Fruit fly (Drosophila melanogaster) whole organism, embryonic: ENCODE measurements around the gene mRpS9.
A peak's percentile ranks its signal among the peaks of the same experiment; 100 is the strongest.

ENCODE experiments used
- Abd-B ChIP-seq: fragments of 200-800 bp; sonication (Bioruptor generic); optimal IDR thresholded peaks from 2 replicates; lab custom pipeline; 2018; ENCODE audit warnings: missing biosample characterization, mild to moderate bottlenecking, missing genetic modification characterization, moderate library complexity
- Ada2b ChIP-seq: fragments of 200-800 bp; sonication (Bioruptor generic); IDR thresholded peaks from 2 replicates; pipeline ENCODE4 v1.3.6; 2022; ENCODE audit warnings: missing biosample characterization, missing genetic modification characterization
- CG10431 ChIP-seq: fragments of 200-800 bp; sonication (Bioruptor generic); optimal IDR thresholded peaks from 3 replicates; lab custom pipeline; 2018; ENCODE audit warnings: missing biosample characterization, mild to moderate bottlenecking, missing genetic modification characterization
- CG10979 ChIP-seq: fragments of 200-800 bp; sonication (Bioruptor generic); optimal IDR thresholded peaks from 2 replicates; lab custom pipeline; 2018; ENCODE audit warnings: missing biosample characterization, mild to moderate bottlenecking, missing genetic modification characterization, moderate library complexity
- CG11398 ChIP-seq: fragments of 200-800 bp; sonication (Bioruptor generic); optimal IDR thresholded peaks from 2 replicates; lab custom pipeline; 2016; ENCODE audit warnings: missing biosample characterization, missing genetic modification characterization
- CG11456 ChIP-seq: fragments of 200-800 bp; sonication (Bioruptor generic); IDR thresholded peaks from 3 replicates; pipeline ENCODE4 v1.3.6; 2022; ENCODE audit warnings: missing biosample characterization, missing genetic modification characterization
- CG11560 ChIP-seq: fragments of 200-800 bp; sonication (Bioruptor generic); IDR thresholded peaks from 3 replicates; pipeline ENCODE4 v1.3.6; 2022; ENCODE audit warnings: missing biosample characterization, missing genetic modification characterization
- CG11696 ChIP-seq: fragments of 200-800 bp; sonication (Bioruptor generic); IDR thresholded peaks from 2 replicates; pipeline ENCODE4 v1.3.6; 2022; ENCODE audit warnings: missing biosample characterization, missing genetic modification characterization
- CG13775 ChIP-seq: fragments of 200-800 bp; sonication (Bioruptor generic); optimal IDR thresholded peaks from 3 replicates; lab custom pipeline; 2017; ENCODE audit warnings: missing biosample characterization, mild to moderate bottlenecking, missing genetic modification characterization
- CG14710 ChIP-seq: fragments of 200-800 bp; sonication (Bioruptor generic); optimal IDR thresholded peaks from 3 replicates; lab custom pipeline; 2019; ENCODE audit warnings: missing biosample characterization, mild to moderate bottlenecking, missing genetic modification characterization, moderate library complexity
- CG17328 ChIP-seq: fragments of 200-800 bp; sonication (Bioruptor generic); IDR thresholded peaks from 2 replicates; pipeline ENCODE4 v1.3.6; 2022; ENCODE audit warnings: missing biosample characterization, missing genetic modification characterization
- CG17361 ChIP-seq: fragments of 200-800 bp; sonication (Bioruptor generic); IDR thresholded peaks from 3 replicates; pipeline ENCODE4 v1.3.6; 2022; ENCODE audit warnings: missing biosample characterization, missing genetic modification characterization
- CG2129 ChIP-seq: fragments of 200-800 bp; sonication (Bioruptor generic); IDR thresholded peaks from 2 replicates; pipeline ENCODE4 v1.3.6; 2022; ENCODE audit warnings: missing biosample characterization, missing genetic modification characterization; ENCODE audit not compliant: partially characterized antibody
- CG2202 ChIP-seq: fragments of 200-800 bp; sonication (Bioruptor generic); optimal IDR thresholded peaks from 2 replicates; lab custom pipeline; 2018; ENCODE audit warnings: missing biosample characterization, mild to moderate bottlenecking, missing genetic modification characterization
- CG30020 ChIP-seq: fragments of 200-800 bp; optimal IDR thresholded peaks from 2 replicates; lab custom pipeline; 2019; ENCODE audit warnings: missing biosample characterization, mild to moderate bottlenecking, missing genetic modification characterization, moderate library complexity
- CG32532 ChIP-seq: fragments of 200-800 bp; sonication (Bioruptor generic); IDR thresholded peaks from 2 replicates; pipeline ENCODE4 v1.3.6; 2022; ENCODE audit warnings: missing biosample characterization, missing genetic modification characterization
- CG32772 ChIP-seq: fragments of 200-800 bp; sonication (Bioruptor generic); IDR thresholded peaks from 2 replicates; pipeline ENCODE4 v1.3.6; 2022; ENCODE audit warnings: missing biosample characterization, missing genetic modification characterization
- CG33557 ChIP-seq: fragments of 200-800 bp; sonication (Bioruptor generic); optimal IDR thresholded peaks from 2 replicates; lab custom pipeline; 2019; ENCODE audit warnings: missing biosample characterization, mild to moderate bottlenecking, missing genetic modification characterization, moderate library complexity
- CG4282 ChIP-seq: fragments of 200-800 bp; sonication (Bioruptor generic); optimal IDR thresholded peaks from 2 replicates; lab custom pipeline; 2016; ENCODE audit warnings: missing biosample characterization, missing genetic modification characterization
- CG6272 ChIP-seq: fragments of 200-800 bp; sonication (Bioruptor generic); IDR thresholded peaks from 2 replicates; pipeline ENCODE4 v1.3.6; 2022; ENCODE audit warnings: missing biosample characterization, missing genetic modification characterization
- CG7271 ChIP-seq: fragments of 200-800 bp; sonication (Bioruptor generic); optimal IDR thresholded peaks from 2 replicates; lab custom pipeline; 2018; ENCODE audit warnings: missing biosample characterization, mild to moderate bottlenecking, missing genetic modification characterization, moderate library complexity
- CG7556 ChIP-seq: fragments of 200-800 bp; sonication (Bioruptor generic); optimal IDR thresholded peaks from 2 replicates; lab custom pipeline; 2017; ENCODE audit warnings: missing biosample characterization, mild to moderate bottlenecking, missing genetic modification characterization
- CG8478 ChIP-seq: fragments of >200 bp; optimal IDR thresholded peaks from 2 replicates; lab custom pipeline; 2018
- Dip2 ChIP-seq: fragments of 200-800 bp; sonication (Bioruptor generic); IDR thresholded peaks from 2 replicates; pipeline ENCODE4 v1.3.6; 2022; ENCODE audit warnings: missing biosample characterization, missing genetic modification characterization
- Doc2 ChIP-seq: fragments of 200-800 bp; sonication (Bioruptor generic); IDR thresholded peaks from 2 replicates; pipeline ENCODE4 v1.3.6; 2022; ENCODE audit warnings: missing biosample characterization, missing genetic modification characterization
- Ets65A ChIP-seq: fragments of 200-800 bp; sonication (Bioruptor generic); peaks from one replicate; lab custom pipeline; 2016; ENCODE audit warnings: missing biosample characterization, missing genetic modification characterization
- Hr39 ChIP-seq: fragments of >200 bp; optimal IDR thresholded peaks from 2 replicates; lab custom pipeline; 2017
- Hr78 ChIP-seq, 2 experiments: fragments of 200-800 bp in 1 of 2; fragments of >200 bp in 1 of 2; sonication (Bioruptor generic) in 1 of 2; optimal IDR thresholded peaks; 2 replicates each; lab custom pipeline; 2017 to 2019; ENCODE audit warnings: missing biosample characterization in 2 of 2, missing genetic modification characterization in 2 of 2, mild to moderate bottlenecking in 1 of 2, moderate library complexity in 1 of 2
- Med ChIP-seq: fragments of 200-800 bp; sonication (Bioruptor generic); peaks from one replicate; lab custom pipeline; 2016; ENCODE audit warnings: missing biosample characterization, missing genetic modification characterization, mild to moderate bottlenecking, inconsistent platforms, moderate library complexity
- Pdp1 ChIP-seq, 2 experiments: fragments of 200-800 bp; sonication (Bioruptor generic); optimal IDR thresholded peaks; 3 replicates each; lab custom pipeline; 2016; ENCODE audit warnings: missing biosample characterization in 2 of 2, missing genetic modification characterization in 2 of 2, mild to moderate bottlenecking in 1 of 2, moderate library complexity in 1 of 2
- Taf1 ChIP-seq: fragments of 200-800 bp; sonication (Bioruptor generic); IDR thresholded peaks from 2 replicates; pipeline ENCODE4 v1.3.6; 2022; ENCODE audit warnings: missing biosample characterization, missing genetic modification characterization
- Vsx1 ChIP-seq: fragments of 200-800 bp; sonication (Bioruptor generic); optimal IDR thresholded peaks from 2 replicates; lab custom pipeline; 2017; ENCODE audit warnings: missing biosample characterization, mild to moderate bottlenecking, missing genetic modification characterization, missing genetic modification reagents
- chinmo ChIP-seq: fragments of 200-800 bp; sonication (Bioruptor generic); IDR thresholded peaks from 4 replicates; pipeline ENCODE4 v1.3.6; 2022; ENCODE audit warnings: missing biosample characterization, missing genetic modification characterization; ENCODE audit not compliant: partially characterized antibody
- croc ChIP-seq: fragments of 200-800 bp; sonication (Bioruptor generic); conservative IDR thresholded peaks from 3 replicates; pipeline ENCODE4 v1.3.6; 2022; ENCODE audit warnings: missing biosample characterization, missing genetic modification characterization
- dm ChIP-seq: fragments of 200-800 bp; sonication (Bioruptor generic); optimal IDR thresholded peaks from 3 replicates; lab custom pipeline; 2016; ENCODE audit warnings: missing biosample characterization, missing genetic modification characterization
- gcm ChIP-seq: fragments of 200-800 bp; sonication (Bioruptor generic); optimal IDR thresholded peaks from 2 replicates; lab custom pipeline; 2019; ENCODE audit warnings: missing biosample characterization, mild to moderate bottlenecking, missing genetic modification characterization, moderate library complexity
- inv ChIP-seq: fragments of 200-800 bp; sonication (Bioruptor generic); IDR thresholded peaks from 2 replicates; pipeline ENCODE4 v1.3.6; 2022; ENCODE audit warnings: missing biosample characterization, missing genetic modification characterization; ENCODE audit not compliant: partially characterized antibody
- jumu ChIP-seq: fragments of 200-800 bp; sonication (Bioruptor generic); optimal IDR thresholded peaks from 3 replicates; lab custom pipeline; 2016; ENCODE audit warnings: missing biosample characterization, missing genetic modification characterization
- kni ChIP-seq: fragments of 200-800 bp; sonication (Bioruptor generic); optimal IDR thresholded peaks from 3 replicates; lab custom pipeline; 2017; ENCODE audit warnings: mild to moderate bottlenecking, missing biosample characterization, missing genetic modification reagents, missing genetic modification characterization
- oc ChIP-seq: fragments of 200-800 bp; sonication (Bioruptor generic); optimal IDR thresholded peaks from 2 replicates; lab custom pipeline; 2018; ENCODE audit warnings: missing biosample characterization, mild to moderate bottlenecking, missing genetic modification characterization, moderate library complexity
- pho ChIP-seq: fragments of 200-800 bp; sonication (Bioruptor generic); optimal IDR thresholded peaks from 2 replicates; lab custom pipeline; 2016; ENCODE audit warnings: missing biosample characterization, missing genetic modification characterization
- pnt ChIP-seq: fragments of 200-800 bp; sonication (Bioruptor generic); optimal IDR thresholded peaks from 3 replicates; lab custom pipeline; 2016; ENCODE audit warnings: missing biosample characterization, missing genetic modification characterization
- psq ChIP-seq: fragments of 200-800 bp; sonication (Bioruptor generic); optimal IDR thresholded peaks from 2 replicates; lab custom pipeline; 2017; ENCODE audit warnings: missing biosample characterization, missing genetic modification characterization
- ranshi ChIP-seq: fragments of 200-800 bp; sonication (Bioruptor generic); IDR thresholded peaks from 2 replicates; pipeline ENCODE4 v1.3.6; 2022; ENCODE audit warnings: missing biosample characterization, missing genetic modification characterization
- run ChIP-seq: fragments of 200-800 bp; sonication (Bioruptor generic); optimal IDR thresholded peaks from 3 replicates; lab custom pipeline; 2018; ENCODE audit warnings: missing biosample characterization, mild to moderate bottlenecking, missing genetic modification characterization
- stwl ChIP-seq: fragments of 200-800 bp; sonication (Bioruptor generic); optimal IDR thresholded peaks from 3 replicates; lab custom pipeline; 2018; ENCODE audit warnings: missing biosample characterization, mild to moderate bottlenecking, missing genetic modification characterization, moderate library complexity
- trem ChIP-seq: fragments of 200-800 bp; optimal IDR thresholded peaks from 3 replicates; lab custom pipeline; 2019; ENCODE audit warnings: missing biosample characterization, mild to moderate bottlenecking, missing genetic modification characterization, moderate library complexity
- wdn ChIP-seq: fragments of 200-800 bp; sonication (Bioruptor generic); IDR thresholded peaks from 2 replicates; pipeline ENCODE4 v1.3.6; 2022; ENCODE audit warnings: missing biosample characterization, missing genetic modification characterization
- wek ChIP-seq: fragments of 200-800 bp; sonication (Bioruptor generic); optimal IDR thresholded peaks from 3 replicates; lab custom pipeline; 2018; ENCODE audit warnings: missing biosample characterization, mild to moderate bottlenecking, missing genetic modification characterization, moderate library complexity

Gene mRpS9

DNA sequence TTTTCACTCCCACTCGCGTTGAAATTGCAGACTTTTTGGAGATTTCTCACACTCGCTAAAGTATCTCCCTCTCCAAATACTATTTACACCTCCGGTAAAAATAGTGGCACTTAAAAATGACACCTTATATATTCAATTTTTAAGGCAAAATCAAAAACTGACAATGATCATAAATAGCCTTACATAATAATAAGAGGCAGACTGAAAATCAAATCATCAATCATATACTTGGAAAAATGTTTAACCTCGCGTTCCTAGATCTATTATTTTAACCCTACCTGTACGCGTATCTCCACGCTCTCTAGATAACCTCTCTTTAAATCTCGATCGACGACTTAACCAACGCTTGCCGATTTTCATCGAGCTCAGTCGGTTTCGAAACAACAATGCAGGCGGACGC lies 7.0 kb downstream of the mRpS9 start (continued):
- TF ChIP-seq wdn (GFP tag; lab: Robert Waterston, UW) (peak; percentile 64; the same call in 1 of the 2 replicates), jumu (GFP tag; lab: Kevin White, UChicago) (peak; percentile 39), Hr39 (lab: Kevin White, UChicago) (no peak), CG32772 (GFP tag; lab: Robert Waterston, UW) (no peak), CG17361 (GFP tag; lab: Robert Waterston, UW) (no peak), CG10979 (no peak), oc (tag; lab: Kevin White, UChicago) (no peak), CG11560 (tag; lab: Robert Waterston, UW) (no peak), CG11696 (GFP tag; lab: Robert Waterston, UW) (peak; percentile 91), CG6272 (GFP tag; lab: Robert Waterston, UW) (peak; percentile 32; the same call in 1 of the 2 replicates), kni (no peak), inv (GFP tag; lab: Robert Waterston, UW) (no peak), Dip2 (GFP tag; lab: Robert Waterston, UW) (no peak; the same call in 1 of the 2 replicates), CG33557 (GFP tag; lab: Kevin White, UChicago) (no peak), Ets65A (GFP tag; lab: Kevin White, UChicago) (no peak), CG17328 (GFP tag; lab: Robert Waterston, UW) (0 out of 2 replicates have a peak, but pooled peaks have one; percentile 22), CG30020 (tag; lab: Kevin White, UChicago) (no peak), psq (GFP tag; lab: Kevin White, UChicago) (no peak), pnt (GFP tag; lab: Kevin White, UChicago) (peak; percentile 30), chinmo (GFP tag; lab: Robert Waterston, UW) (no peak), Abd-B (peak; percentile 33), CG14710 (tag; lab: Kevin White, UChicago) (no peak), CG2202 (no peak), dm (no peak), wek (GFP tag; lab: Kevin White, UChicago) (no peak), CG7556 (GFP tag; lab: Kevin White, UChicago) (no peak), trem (tag; lab: Kevin White, UChicago) (no peak), pho (GFP tag; lab: Kevin White, UChicago) (peak; percentile 52), CG8478 (no peak), CG4282 (GFP tag; lab: Kevin White, UChicago) (no peak)

DNA sequence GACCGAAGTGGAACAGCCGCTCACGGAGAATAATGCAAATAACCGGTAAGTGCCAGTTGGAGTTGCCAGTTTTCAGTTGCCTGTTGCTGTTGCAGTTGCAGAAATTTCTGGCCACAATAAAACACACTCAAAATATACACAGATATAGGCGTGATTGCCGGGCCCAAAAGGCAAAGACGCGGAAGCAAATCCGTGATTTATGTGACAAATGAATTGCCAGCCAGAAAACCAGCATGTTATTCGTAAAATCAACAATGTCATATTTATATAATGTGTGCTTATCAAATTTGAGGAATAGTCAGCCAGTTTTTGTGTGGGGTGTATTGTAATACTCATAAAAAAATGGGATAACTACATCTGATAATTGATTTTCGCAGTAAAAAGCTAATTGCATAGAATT lies 7.9 kb downstream of the mRpS9 start:
- TF ChIP-seq Med (peak; percentile 7), stwl (no peak), Pdp1 (GFP tag; optimal IDR thresholded peaks at IDR 0.05; lab: Kevin White, UChicago) (peak in 1 of 2 experiments; percentile 1), Doc2 (GFP tag; lab: Robert Waterston, UW) (no peak), gcm (GFP tag; lab: Kevin White, UChicago) (no peak), CG32532 (GFP tag; lab: Robert Waterston, UW) (no peak), Hr78 (GFP tag; optimal IDR thresholded peaks at IDR 0.05; lab: Kevin White, UChicago) (no peak)

DNA sequence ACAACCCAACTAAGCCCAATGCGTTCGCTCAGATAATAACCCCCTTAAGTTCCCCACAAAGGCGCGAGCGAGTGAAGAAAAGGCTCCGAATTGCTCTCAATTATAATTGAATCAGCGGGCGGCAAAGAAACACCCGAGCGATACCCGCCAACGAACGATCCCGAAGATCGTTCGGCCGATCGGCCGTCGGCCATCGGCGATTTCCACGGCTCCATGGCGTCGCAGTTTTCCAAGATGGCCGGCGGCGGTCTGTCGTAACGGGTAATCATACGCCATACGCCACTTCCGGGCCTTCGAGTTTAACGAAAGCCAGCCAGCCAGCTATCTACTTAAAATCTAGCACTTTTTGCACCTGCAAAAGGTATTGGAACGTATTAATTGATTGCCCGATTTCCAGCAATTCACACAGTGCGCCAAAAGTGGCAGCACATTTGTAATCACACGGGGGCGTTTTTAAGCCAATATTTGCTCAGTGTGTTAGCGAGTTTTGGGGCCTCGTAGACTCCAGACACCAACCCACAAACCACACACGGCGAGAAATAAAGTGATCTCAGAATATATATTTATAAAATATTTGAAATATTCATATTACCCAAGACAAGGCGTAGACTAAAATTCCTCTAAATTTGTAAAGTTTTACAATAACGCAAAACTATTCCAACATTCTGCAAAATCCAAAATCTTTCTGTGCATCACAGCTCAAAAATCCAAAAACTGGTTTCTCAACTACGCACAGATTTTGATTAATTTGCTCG lies 10.0 kb downstream of the mRpS9 start:
- TF ChIP-seq CG11398 (GFP tag; lab: Kevin White, UChicago) (no peak), CG11456 (GFP tag; lab: Robert Waterston, UW) (peak; percentile 66), CG13775 (GFP tag; lab: Kevin White, UChicago) (peak; percentile 37), Ada2b (GFP tag; lab: Robert Waterston, UW) (peak; percentile 61), Taf1 (peak; percentile 62), CG7271 (tag; lab: Kevin White, UChicago) (no peak), run (tag; lab: Kevin White, UChicago) (no peak), croc (GFP tag; lab: Robert Waterston, UW) (no peak), ranshi (no peak; the same call in 1 of the 2 replicates), CG2129 (GFP tag; lab: Robert Waterston, UW) (no peak), CG17328 (GFP tag; lab: Robert Waterston, UW) (no peak), CG10431 (GFP tag; lab: Kevin White, UChicago) (no peak), Vsx1 (GFP tag; lab: Kevin White, UChicago) (peak; percentile 38), pnt (GFP tag; lab: Kevin White, UChicago) (no peak)
